Worm (Caenorhabditis elegans): ENCODE data around the gene mel-32.

Gene mel-32

ce11 chrIII:6482918-6483317 is 40.1 kb upstream of the mel-32 start, which contains the start of gene chtb-2:
chtb-2 (plus strand) TSS chrIII:6483218.
- TF ChIP-seq lin-15B (tag; optimal IDR thresholded peaks at IDR 0.05) (no peak), egl-13 (tag; optimal IDR thresholded peaks at IDR 0.05) (no peak), ama-1 (optimal IDR thresholded peaks at IDR 0.05) (no peak), fkh-4 (tag; optimal IDR thresholded peaks at IDR 0.05; ENCODE audit: borderline replicate concordance) (no peak), fkh-8 (tag; optimal IDR thresholded peaks at IDR 0.05) (no peak), F16B12.6 (tag; optimal IDR thresholded peaks at IDR 0.05) (no peak), alr-1 (tag; optimal IDR thresholded peaks at IDR 0.05; ENCODE audit: borderline replicate concordance) (no peak), ceh-88 (GFP tag; IDR thresholded peaks at IDR 0.05) (no peak), hlh-17 (GFP tag; optimal IDR thresholded peaks at IDR 0.05; ENCODE audit: borderline replicate concordance) (no peak), nhr-19 (GFP tag; conservative IDR thresholded peaks at IDR 0.05) (no peak), ceh-90 (tag; optimal IDR thresholded peaks at IDR 0.05) (no peak), nhr-28 (tag; optimal IDR thresholded peaks at IDR 0.05) (no peak), nhr-85 (tag) (no peak)

- TF ChIP-seq egl-13 (tag; optimal IDR thresholded peaks at IDR 0.05) (no peak), nhr-20 (tag; optimal IDR thresholded peaks at IDR 0.05) (no peak), lin-14 (GFP tag; optimal IDR thresholded peaks at IDR 0.05) (no peak), elt-3 (tag; optimal IDR thresholded peaks at IDR 0.05) (no peak), lin-39 (tag; optimal IDR thresholded peaks at IDR 0.05) (no peak), efl-3 (GFP tag; optimal IDR thresholded peaks at IDR 0.05) (no peak), unc-62 (GFP tag; optimal IDR thresholded peaks at IDR 0.05) (no peak), mef-2 (tag; optimal IDR thresholded peaks at IDR 0.05) (no peak)
Observed at ce11 chrIII:6479439-6479838, 36.6 kb upstream of the mel-32 start.

ce11 chrIII:6478256-6479004 is 35.6 kb upstream of the mel-32 start, which contains the start of gene zip-8:
zip-8 (plus strand) TSS chrIII:6478955.
- TF ChIP-seq sptf-1 (tag; optimal IDR thresholded peaks at IDR 0.05) (no peak), snpc-4 (tag; optimal IDR thresholded peaks at IDR 0.05) (no peak), ztf-11 (tag; optimal IDR thresholded peaks at IDR 0.05) (no peak), ceh-90 (tag; optimal IDR thresholded peaks at IDR 0.05) (no peak), nhr-20 (tag; optimal IDR thresholded peaks at IDR 0.05) (no peak), C16A3.4 (tag; optimal IDR thresholded peaks at IDR 0.05) (no peak), nhr-19 (GFP tag; conservative IDR thresholded peaks at IDR 0.05) (no peak), vab-15 (tag; optimal IDR thresholded peaks at IDR 0.05) (no peak)

DNA sequence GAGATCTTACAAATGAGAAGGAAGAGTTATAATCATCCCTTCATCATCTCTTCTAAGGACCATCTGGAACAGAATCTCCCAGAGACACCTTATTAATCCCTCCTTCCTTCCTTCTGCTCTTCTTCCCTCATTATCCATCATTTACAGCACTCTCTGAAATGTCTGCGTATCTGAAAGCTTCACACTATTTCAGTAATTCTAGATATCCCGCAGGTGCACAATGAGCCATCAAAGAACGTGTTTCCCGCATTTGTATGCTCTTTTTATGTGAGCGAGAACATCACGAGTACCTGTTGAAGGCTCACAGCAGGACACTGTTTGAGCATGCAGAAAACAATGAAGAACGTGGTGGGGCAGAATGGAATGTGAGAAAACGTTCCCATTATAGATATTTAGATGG is 33.6 kb upstream of the mel-32 start:
- TF ChIP-seq snu-23 (GFP tag; optimal IDR thresholded peaks at IDR 0.05) (no peak), xbp-1 (tag; optimal IDR thresholded peaks at IDR 0.05) (no peak), sox-4 (tag; optimal IDR thresholded peaks at IDR 0.05) (no peak), lin-15B (tag; optimal IDR thresholded peaks at IDR 0.05) (no peak), ceh-90 (tag; optimal IDR thresholded peaks at IDR 0.05) (no peak), aly-2 (tag; optimal IDR thresholded peaks at IDR 0.05) (no peak), sup-37 (GFP tag; optimal IDR thresholded peaks at IDR 0.05) (no peak), ets-5 (GFP tag; IDR thresholded peaks at IDR 0.05) (no peak), swsn-7 (tag; optimal IDR thresholded peaks at IDR 0.05) (no peak), tbx-2 (tag; optimal IDR thresholded peaks at IDR 0.05) (no peak), sptf-1 (tag; optimal IDR thresholded peaks at IDR 0.05) (no peak), ztf-11 (tag; optimal IDR thresholded peaks at IDR 0.05) (no peak), unc-130 (tag; optimal IDR thresholded peaks at IDR 0.05) (no peak), pax-3 (tag; optimal IDR thresholded peaks at IDR 0.05) (no peak), fos-1 (tag; optimal IDR thresholded peaks at IDR 0.05) (no peak), elt-3 (tag; optimal IDR thresholded peaks at IDR 0.05) (no peak), lin-13 (GFP tag; optimal IDR thresholded peaks at IDR 0.05) (no peak), hpl-2 (GFP tag; optimal IDR thresholded peaks at IDR 0.05) (no peak)

Measured in whole organism, L1 larva.